Fruit fly (Drosophila melanogaster) ovary, adult (tissue): ENCODE data around the gene AP-1sigma.

Source experiments
- CG17801 ChIP-seq: fragments of 200-800 bp; optimal IDR thresholded peaks from 2 replicates; lab custom pipeline; 2019; ENCODE audit warnings: missing biosample characterization, mild to moderate bottlenecking, missing genetic modification characterization, moderate library complexity; ENCODE audit not compliant: partially characterized antibody

AP-1sigma gene

DNA sequence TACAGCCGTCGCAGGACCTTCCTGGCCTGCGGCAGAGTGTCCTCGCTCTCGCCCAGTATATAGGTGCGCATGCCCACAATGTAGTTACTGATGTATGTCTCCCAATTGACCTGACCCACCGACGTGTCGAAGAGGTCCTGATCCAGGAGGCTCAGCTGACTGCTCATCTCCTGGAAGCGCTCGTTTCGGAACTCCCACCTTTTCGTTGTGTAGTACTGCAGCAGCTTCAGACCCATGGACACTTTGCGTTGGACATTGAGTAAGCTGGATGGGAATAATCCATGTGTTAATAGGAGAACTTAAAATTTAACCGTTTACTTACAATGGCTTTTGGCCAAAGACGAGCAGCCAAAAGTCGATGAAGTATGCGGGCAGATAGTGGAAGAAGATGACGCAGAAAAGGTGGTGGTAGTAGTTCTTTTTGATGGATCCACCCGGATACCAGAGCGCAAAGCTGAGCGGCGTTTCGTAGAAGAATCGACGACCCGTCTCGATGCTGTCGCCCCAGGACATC is 14.6 kb upstream of the AP-1sigma start:
- no peak for TF ChIP-seq CG17801 (GFP tag; lab: Kevin White, UChicago)

dm6 chr3R:23947002-23947401 is 11.4 kb upstream of the AP-1sigma start:
- no peak for TF ChIP-seq CG17801 (GFP tag; lab: Kevin White, UChicago)

DNA sequence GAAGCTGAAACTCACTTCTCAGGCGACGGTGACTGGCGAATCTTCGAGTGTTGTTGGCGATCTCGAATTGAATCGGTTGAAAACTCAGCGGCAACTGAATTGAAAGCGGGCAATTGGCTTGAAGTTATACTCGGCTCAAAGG is 10.3 kb upstream of the AP-1sigma start, which contains the start of gene CG12268:
TSS of gene CG12268 (minus strand) at position 101 of the 142 bp plus-strand sequence.
- no peak for TF ChIP-seq CG17801 (GFP tag; lab: Kevin White, UChicago)

- TF ChIP-seq CG17801 (GFP tag; lab: Kevin White, UChicago) = no peak
These were observed 9.7 kb upstream of the AP-1sigma start for dm6 chr3R:23948466-23949413.

DNA sequence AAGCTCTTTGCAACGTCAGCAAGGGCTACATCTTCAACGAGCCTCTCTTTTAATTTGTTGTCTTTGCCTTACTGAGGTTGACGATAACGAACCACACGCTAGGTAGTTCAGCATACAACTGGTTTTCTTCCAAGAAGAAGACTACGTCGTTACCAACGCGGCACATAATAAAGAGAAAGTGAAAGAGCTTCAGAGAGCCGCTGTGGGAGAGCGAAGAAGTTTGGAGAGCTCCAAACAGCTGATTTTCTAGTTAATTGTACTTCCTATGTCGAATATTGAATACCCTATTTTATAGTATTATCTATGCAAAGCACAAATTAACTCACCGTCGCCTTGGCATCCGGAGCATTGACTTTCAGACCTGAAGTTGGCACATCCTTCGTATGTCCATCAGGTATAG is 3.1 kb upstream of the AP-1sigma start:
- peak; percentile 20 for TF ChIP-seq CG17801 (GFP tag; lab: Kevin White, UChicago)

dm6 chr3R:23960865-23961264 is 2.4 kb downstream of the AP-1sigma start:
- TF ChIP-seq CG17801 (GFP tag; lab: Kevin White, UChicago) = no peak

DNA sequence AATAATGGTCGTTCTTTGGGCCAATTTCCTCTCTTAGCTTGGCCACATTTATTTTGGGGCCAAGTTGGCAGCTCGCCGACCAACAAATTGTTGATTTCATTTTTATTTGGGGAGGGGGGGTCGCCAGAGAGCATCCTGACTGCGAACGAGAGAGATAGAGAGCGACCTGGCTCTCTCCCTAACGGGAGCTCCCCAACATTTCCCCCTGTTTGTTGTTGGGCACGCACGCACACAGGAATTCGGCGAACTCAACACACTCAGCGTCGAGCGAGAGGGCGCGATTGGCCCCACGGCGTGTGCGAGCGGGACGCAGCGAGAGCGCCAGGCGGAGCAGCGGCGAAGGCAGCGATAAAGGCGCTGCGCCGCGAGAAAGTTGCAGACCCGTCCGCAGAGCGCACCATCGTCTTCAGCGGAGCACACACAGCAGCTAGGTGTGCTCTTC is 4.4 kb downstream of the AP-1sigma start, which contains the start of gene CG31140:
TSS of gene CG31140 (plus strand) at position 400 of the 442 bp plus-strand sequence.
- no peak for TF ChIP-seq CG17801 (GFP tag; lab: Kevin White, UChicago)

DNA sequence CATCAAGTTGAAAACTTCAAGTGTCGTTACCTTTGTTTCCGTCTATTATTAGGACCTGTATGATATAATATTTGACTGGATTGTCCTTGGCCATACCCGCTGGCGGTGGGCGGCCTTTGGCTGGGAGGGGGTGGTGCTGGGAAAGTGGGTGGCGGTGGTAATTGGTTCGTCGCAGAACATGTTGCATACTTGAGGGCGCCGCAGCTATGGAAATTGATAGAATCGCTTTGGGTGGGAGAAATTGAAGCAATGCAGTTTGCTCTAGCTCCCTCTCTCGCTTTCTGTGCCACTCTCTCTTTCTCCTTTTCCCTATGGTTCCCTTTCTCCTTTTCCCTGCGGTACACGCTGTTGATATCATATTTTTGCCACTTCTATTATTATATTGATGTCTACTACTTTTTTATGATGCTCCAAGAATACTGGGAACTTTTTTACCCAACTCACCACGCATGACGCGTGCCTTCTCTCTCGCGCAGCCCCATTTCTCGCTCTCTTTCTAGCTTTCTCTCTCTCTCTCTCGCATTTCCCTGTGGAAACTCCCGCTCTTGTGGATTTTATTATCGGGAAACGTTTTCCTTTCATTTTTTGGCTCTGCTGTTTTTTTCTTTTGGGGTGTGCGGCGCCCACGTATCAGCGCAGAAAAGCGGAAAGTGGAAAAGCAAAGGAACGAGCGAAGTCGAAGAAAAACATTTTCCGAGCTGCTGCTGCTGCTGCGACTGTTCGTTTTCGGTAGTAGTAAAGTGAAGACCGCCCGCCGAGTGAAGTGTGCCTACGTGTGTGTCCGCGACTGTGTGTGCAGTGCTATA is 6.7 kb downstream of the AP-1sigma start:
- TF ChIP-seq CG17801 (GFP tag; lab: Kevin White, UChicago) = no peak

dm6 chr3R:23969449-23969848 is 11.0 kb downstream of the AP-1sigma start:
- no peak for TF ChIP-seq CG17801 (GFP tag; lab: Kevin White, UChicago)

DNA sequence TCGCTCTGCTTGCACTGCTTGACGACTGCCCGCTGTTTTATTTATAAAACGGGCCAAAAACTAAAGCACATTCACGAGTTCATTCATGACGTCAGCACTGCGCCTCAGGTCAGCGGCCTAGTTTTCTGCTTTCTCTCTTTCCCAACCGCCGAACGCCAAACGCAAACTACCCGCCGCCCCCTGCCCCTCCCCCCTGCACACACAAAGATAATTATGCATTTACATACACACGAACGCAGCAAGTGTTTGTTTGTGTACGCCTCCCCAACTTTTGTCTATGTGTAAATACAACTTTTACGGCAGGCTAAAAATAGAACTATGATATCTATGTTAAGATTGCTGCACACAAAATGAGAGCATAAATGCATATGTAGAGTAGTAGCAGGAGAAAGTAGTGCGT is 12.8 kb downstream of the AP-1sigma start:
- TF ChIP-seq CG17801 (GFP tag; lab: Kevin White, UChicago) = no peak

DNA sequence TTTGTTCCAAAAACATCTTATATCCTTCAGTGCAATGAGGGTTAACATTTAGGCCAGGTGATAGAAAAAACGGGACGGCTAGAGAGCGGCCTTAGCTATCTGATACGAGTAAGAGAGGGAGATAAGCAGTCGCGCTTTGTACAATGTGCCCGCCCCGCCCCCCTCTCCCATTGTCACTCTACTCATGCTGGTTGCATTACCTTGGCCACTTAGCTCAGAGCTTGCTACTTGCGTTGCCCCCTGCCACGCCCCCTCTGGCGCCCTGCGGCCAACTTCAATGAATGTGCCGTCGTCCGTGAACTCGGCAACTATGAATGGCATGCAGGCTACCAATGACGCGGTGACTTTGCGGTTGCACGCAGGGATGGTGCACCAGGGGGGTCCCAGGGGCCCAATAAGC is 13.3 kb downstream of the AP-1sigma start:
- no peak for TF ChIP-seq CG17801 (GFP tag; lab: Kevin White, UChicago)

DNA sequence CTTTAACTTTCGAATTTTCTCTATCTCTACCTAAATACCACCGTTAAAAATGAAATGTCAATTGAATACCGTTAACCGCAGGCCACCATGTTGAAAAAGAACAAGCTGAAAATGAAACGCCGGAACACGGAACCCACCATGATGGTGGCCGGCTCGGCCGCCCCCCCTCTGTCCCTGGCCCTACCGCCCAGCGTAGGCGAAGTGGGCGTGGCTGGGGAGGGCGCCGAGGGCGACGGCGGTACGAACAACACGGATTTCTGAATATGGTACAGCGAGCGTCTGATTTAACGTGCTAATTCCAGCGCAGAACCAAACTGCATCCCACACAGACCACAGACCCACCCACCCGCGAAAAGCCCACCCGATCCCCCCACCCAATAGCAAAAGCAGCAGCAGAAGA is 23.2 kb downstream of the AP-1sigma start:
- no peak for TF ChIP-seq CG17801 (GFP tag; lab: Kevin White, UChicago)

DNA sequence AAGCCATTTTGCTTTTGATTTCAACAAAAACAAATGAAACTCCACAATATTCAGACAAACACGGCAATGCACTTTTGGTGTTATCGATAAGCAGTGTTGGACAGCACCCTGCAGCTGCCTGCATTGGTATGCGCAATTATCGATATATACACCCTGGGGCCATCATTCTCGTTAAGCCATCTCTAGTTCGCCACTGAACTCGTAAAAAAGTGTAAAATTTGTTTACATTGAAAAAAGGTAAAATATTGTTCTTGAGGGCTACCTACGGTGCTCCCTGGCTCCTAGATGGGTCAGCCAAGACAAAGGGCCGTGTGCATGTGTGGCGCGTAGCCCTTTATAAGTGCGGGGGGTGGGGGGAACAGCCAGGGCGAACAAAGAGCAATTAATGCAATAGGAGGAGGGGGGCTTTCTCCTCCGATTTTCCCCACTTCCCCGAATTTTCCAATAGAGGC is 28.1 kb downstream of the AP-1sigma start, which contains the start of the genes CG13603 and CG5902:
TSS of gene CG13603 (minus strand) at position 91 of the 452 bp plus-strand sequence.
TSS of gene CG5902 (plus strand) at position 164 of the 452 bp plus-strand sequence.
- TF ChIP-seq CG17801 (GFP tag; lab: Kevin White, UChicago) = peak; percentile 75

dm6 chr3R:23991364-23991763 is 32.9 kb downstream of the AP-1sigma start:
- no peak for TF ChIP-seq CG17801 (GFP tag; lab: Kevin White, UChicago)
